Fruit fly (Drosophila melanogaster) whole organism, embryonic: ENCODE measurements around the gene Or92a.

ENCODE experiments used
- B-H2 ChIP-seq: fragments of 200-800 bp; sonication (Bioruptor generic); optimal IDR thresholded peaks from 2 replicates; lab custom pipeline; 2018; ENCODE audit warnings: missing biosample characterization, mild to moderate bottlenecking, missing genetic modification characterization
- BEAF-32 ChIP-seq: fragments of 200-800 bp; sonication (Bioruptor generic); optimal IDR thresholded peaks from 3 replicates; lab custom pipeline; 2017; ENCODE audit warnings: missing biosample characterization, missing genetic modification characterization, mild to moderate bottlenecking, moderate library complexity, missing genetic modification reagents
- CG10147 ChIP-seq: fragments of 200-800 bp; sonication (Bioruptor generic); optimal IDR thresholded peaks from 2 replicates; lab custom pipeline; 2019; ENCODE audit warnings: missing biosample characterization, mild to moderate bottlenecking, missing genetic modification characterization, moderate library complexity
- CG10209 ChIP-seq: fragments of 200-800 bp; sonication (Bioruptor generic); optimal IDR thresholded peaks from 3 replicates; lab custom pipeline; 2017; ENCODE audit warnings: missing biosample characterization, mild to moderate bottlenecking, missing genetic modification characterization, missing genetic modification reagents
- CG10654 ChIP-seq: fragments of 200-800 bp; sonication (Bioruptor generic); optimal IDR thresholded peaks from 2 replicates; lab custom pipeline; 2016; ENCODE audit warnings: missing biosample characterization, missing genetic modification characterization
- CG10979 ChIP-seq: fragments of 200-800 bp; sonication (Bioruptor generic); optimal IDR thresholded peaks from 2 replicates; lab custom pipeline; 2018; ENCODE audit warnings: missing biosample characterization, mild to moderate bottlenecking, missing genetic modification characterization, moderate library complexity
- CG14441 ChIP-seq: fragments of 200-800 bp; sonication (Bioruptor generic); IDR thresholded peaks from 2 replicates; pipeline ENCODE4 v1.3.6; 2022; ENCODE audit warnings: missing biosample characterization, missing genetic modification characterization
- CG14667 ChIP-seq: fragments of 200-800 bp; sonication (Bioruptor generic); IDR thresholded peaks from 2 replicates; pipeline ENCODE4 v1.3.6; 2022; ENCODE audit warnings: missing biosample characterization, missing genetic modification characterization
- CG14965 ChIP-seq: fragments of 200-800 bp; sonication (Bioruptor generic); optimal IDR thresholded peaks from 2 replicates; lab custom pipeline; 2016; ENCODE audit warnings: missing biosample characterization, missing genetic modification characterization, borderline replicate concordance
- CG1529 ChIP-seq: fragments of 200-800 bp; sonication (Bioruptor generic); optimal IDR thresholded peaks from 3 replicates; lab custom pipeline; 2018; ENCODE audit warnings: missing biosample characterization, missing genetic modification characterization
- CG16815 ChIP-seq: fragments of 200-800 bp; sonication (Bioruptor generic); optimal IDR thresholded peaks from 3 replicates; lab custom pipeline; 2017; ENCODE audit warnings: missing biosample characterization, mild to moderate bottlenecking, missing genetic modification characterization
- CG33213 ChIP-seq: fragments of 200-800 bp; sonication (Bioruptor generic); optimal IDR thresholded peaks from 3 replicates; lab custom pipeline; 2016; ENCODE audit warnings: missing biosample characterization, missing genetic modification characterization
- CG3847 ChIP-seq: fragments of 200-800 bp; sonication (Bioruptor generic); IDR thresholded peaks from 2 replicates; pipeline ENCODE4 v1.3.6; 2022; ENCODE audit warnings: missing biosample characterization, missing genetic modification characterization
- CG4360 ChIP-seq: fragments of 200-800 bp; sonication (Bioruptor generic); IDR thresholded peaks from 2 replicates; pipeline ENCODE4 v1.3.6; 2022; ENCODE audit warnings: missing biosample characterization, missing genetic modification characterization
- CG6689 ChIP-seq: fragments of 200-800 bp; sonication (Bioruptor generic); IDR thresholded peaks from 2 replicates; pipeline ENCODE4 v1.3.6; 2022; ENCODE audit warnings: missing biosample characterization, missing genetic modification characterization
- CG7745 ChIP-seq: fragments of 200-800 bp; sonication (Bioruptor generic); optimal IDR thresholded peaks from 2 replicates; lab custom pipeline; 2018; ENCODE audit warnings: missing biosample characterization, mild to moderate bottlenecking, missing genetic modification characterization, moderate library complexity
- CG9817 ChIP-seq: fragments of 200-800 bp; sonication (Bioruptor generic); optimal IDR thresholded peaks from 2 replicates; lab custom pipeline; 2018; ENCODE audit warnings: missing biosample characterization, mild to moderate bottlenecking, missing genetic modification characterization, moderate library complexity
- CkIIα-i1 ChIP-seq: fragments of 200-800 bp; sonication (Bioruptor generic); IDR thresholded peaks from 2 replicates; pipeline ENCODE4 v1.3.6; 2022; ENCODE audit warnings: missing biosample characterization, missing genetic modification characterization
- Dfd ChIP-seq, 2 experiments: fragments of >200 bp; optimal IDR thresholded peaks; 2 replicates each; lab custom pipeline; 2017; ENCODE audit warnings: missing biosample characterization in 2 of 2, missing genetic modification characterization in 2 of 2
- Ets65A ChIP-seq: fragments of 200-800 bp; sonication (Bioruptor generic); peaks from one replicate; lab custom pipeline; 2016; ENCODE audit warnings: missing biosample characterization, missing genetic modification characterization
- HLH54F ChIP-seq: fragments of 200-800 bp; sonication (Bioruptor generic); optimal IDR thresholded peaks from 3 replicates; lab custom pipeline; 2016; ENCODE audit warnings: missing biosample characterization, missing genetic modification characterization
- Lim3 ChIP-seq: fragments of 200-800 bp; sonication (Bioruptor generic); IDR thresholded peaks from 2 replicates; pipeline ENCODE4 v1.3.6; 2022; ENCODE audit warnings: missing biosample characterization, missing genetic modification characterization
- MBD-R2 ChIP-seq: fragments of 200-800 bp; sonication (Bioruptor generic); IDR thresholded peaks from 2 replicates; pipeline ENCODE4 v1.3.6; 2022; ENCODE audit warnings: missing biosample characterization, missing genetic modification characterization
- MTF-1 ChIP-seq: fragments of 200-800 bp; sonication (Bioruptor generic); optimal IDR thresholded peaks from 2 replicates; lab custom pipeline; 2018; ENCODE audit warnings: missing biosample characterization, mild to moderate bottlenecking, missing genetic modification characterization, borderline replicate concordance
- Nf-YC ChIP-seq: fragments of 200-800 bp; optimal IDR thresholded peaks from 3 replicates; lab custom pipeline; 2019; ENCODE audit warnings: missing biosample characterization, mild to moderate bottlenecking, missing genetic modification characterization, moderate library complexity
- NfI ChIP-seq: fragments of 200-800 bp; sonication (Bioruptor generic); optimal IDR thresholded peaks from 3 replicates; lab custom pipeline; 2018; ENCODE audit warnings: missing biosample characterization, mild to moderate bottlenecking, missing genetic modification characterization, moderate library complexity
- Poxn ChIP-seq: fragments of 200-800 bp; sonication (Bioruptor generic); IDR thresholded peaks from 2 replicates; pipeline ENCODE4 v1.3.6; 2022; ENCODE audit warnings: missing biosample characterization, missing genetic modification characterization
- Side ChIP-seq: fragments of 200-800 bp; sonication (Bioruptor generic); optimal IDR thresholded peaks from 2 replicates; lab custom pipeline; 2016; ENCODE audit warnings: missing biosample characterization, missing genetic modification characterization
- YL-1 ChIP-seq: fragments of 200-800 bp; sonication (Bioruptor generic); optimal IDR thresholded peaks from 3 replicates; lab custom pipeline; 2017; ENCODE audit warnings: missing biosample characterization, mild to moderate bottlenecking, missing genetic modification characterization
- ab ChIP-seq: fragments of 200-800 bp; sonication (Bioruptor generic); optimal IDR thresholded peaks from 2 replicates; lab custom pipeline; 2016; ENCODE audit warnings: missing biosample characterization, missing genetic modification characterization
- caup ChIP-seq: fragments of 200-800 bp; sonication (Bioruptor generic); optimal IDR thresholded peaks from 3 replicates; lab custom pipeline; 2017; ENCODE audit warnings: missing biosample characterization, mild to moderate bottlenecking, missing genetic modification characterization, moderate library complexity; ENCODE audit not compliant: severe bottlenecking
- chinmo ChIP-seq: fragments of 200-800 bp; sonication (Bioruptor generic); IDR thresholded peaks from 4 replicates; pipeline ENCODE4 v1.3.6; 2022; ENCODE audit warnings: missing biosample characterization, missing genetic modification characterization; ENCODE audit not compliant: partially characterized antibody
- crol ChIP-seq: fragments of 200-800 bp; sonication (Bioruptor generic); IDR thresholded peaks from 2 replicates; pipeline ENCODE4 v1.3.6; 2022; ENCODE audit warnings: missing biosample characterization, missing genetic modification characterization
- dati ChIP-seq: fragments of 200-800 bp; sonication (Bioruptor generic); IDR thresholded peaks from 2 replicates; pipeline ENCODE4 v1.3.6; 2022; ENCODE audit warnings: missing biosample characterization, missing genetic modification characterization
- dmrt99B ChIP-seq: fragments of 200-800 bp; sonication (Bioruptor generic); optimal IDR thresholded peaks from 2 replicates; lab custom pipeline; 2018; ENCODE audit warnings: missing biosample characterization, mild to moderate bottlenecking, missing genetic modification characterization, moderate library complexity
- eve ChIP-seq, 2 experiments: fragments of >200 bp; optimal IDR thresholded peaks; 2 replicates each; lab custom pipeline; 2017; ENCODE audit warnings: missing biosample characterization in 2 of 2, missing genetic modification characterization in 2 of 2
- fd64A ChIP-seq: fragments of 200-800 bp; sonication (Bioruptor generic); optimal IDR thresholded peaks from 3 replicates; lab custom pipeline; 2018; ENCODE audit warnings: missing biosample characterization, mild to moderate bottlenecking, missing genetic modification characterization
- her ChIP-seq: fragments of 200-800 bp; sonication (Bioruptor generic); optimal IDR thresholded peaks from 2 replicates; lab custom pipeline; 2016; ENCODE audit warnings: missing biosample characterization, missing genetic modification characterization
- ind ChIP-seq: fragments of 200-800 bp; sonication (Bioruptor generic); optimal IDR thresholded peaks from 3 replicates; lab custom pipeline; 2016; ENCODE audit warnings: missing biosample characterization, missing genetic modification characterization
- lbe ChIP-seq: fragments of 200-800 bp; sonication (Bioruptor generic); optimal IDR thresholded peaks from 2 replicates; lab custom pipeline; 2016; ENCODE audit warnings: missing biosample characterization, mild to moderate bottlenecking, missing genetic modification characterization
- pb ChIP-seq: fragments of 200-800 bp; sonication (Bioruptor generic); optimal IDR thresholded peaks from 3 replicates; lab custom pipeline; 2016; ENCODE audit warnings: missing biosample characterization, missing genetic modification characterization
- psq ChIP-seq: fragments of 200-800 bp; sonication (Bioruptor generic); optimal IDR thresholded peaks from 2 replicates; lab custom pipeline; 2017; ENCODE audit warnings: missing biosample characterization, missing genetic modification characterization
- row ChIP-seq: fragments of 200-800 bp; sonication (Bioruptor generic); IDR thresholded peaks from 3 replicates; pipeline ENCODE4 v1.3.6; 2022; ENCODE audit warnings: missing biosample characterization, missing genetic modification characterization
- schlank ChIP-seq: fragments of 200-800 bp; sonication (Bioruptor generic); optimal IDR thresholded peaks from 2 replicates; lab custom pipeline; 2018; ENCODE audit warnings: missing biosample characterization, mild to moderate bottlenecking, missing genetic modification characterization
- sr ChIP-seq: fragments of 200-800 bp; sonication (Bioruptor generic); IDR thresholded peaks from 3 replicates; pipeline ENCODE4 v1.3.6; 2022; ENCODE audit warnings: missing biosample characterization, missing genetic modification characterization
- sug ChIP-seq: fragments of 200-800 bp; optimal IDR thresholded peaks from 2 replicates; lab custom pipeline; 2019; ENCODE audit warnings: missing biosample characterization, mild to moderate bottlenecking, missing genetic modification characterization, moderate library complexity
- ttk ChIP-seq: fragments of 200-800 bp; sonication (Bioruptor generic); IDR thresholded peaks from 2 replicates; pipeline ENCODE4 v2.1.2; 2022; ENCODE audit warnings: missing biosample characterization, missing genetic modification characterization
- twi ChIP-seq: fragments of 200-800 bp; optimal IDR thresholded peaks from 2 replicates; lab custom pipeline; 2019; ENCODE audit warnings: missing biosample characterization, mild to moderate bottlenecking, missing genetic modification characterization, moderate library complexity
- vfl ChIP-seq: fragments of 200-800 bp; sonication (Bioruptor generic); optimal IDR thresholded peaks from 2 replicates; lab custom pipeline; 2016; ENCODE audit warnings: missing biosample characterization, missing genetic modification characterization

The Or92a gene

dm6 chr3R:20549855-20550603 is 45.4 kb downstream of the Or92a start (continued):
- TF ChIP-seq ab (peak; percentile 42), lbe (GFP tag; lab: Kevin White, UChicago) (peak; percentile 63), CG9817 (tag; lab: Kevin White, UChicago) (peak; percentile 88), HLH54F (GFP tag; lab: Kevin White, UChicago) (peak; percentile 43), CG10209 (GFP tag; lab: Kevin White, UChicago) (peak; percentile 86), Lim3 (GFP tag; lab: Robert Waterston, UW) (no peak; the same call in 1 of the 2 replicates), MTF-1 (GFP tag; lab: Kevin White, UChicago) (peak; percentile 43), ttk (GFP tag; lab: Robert Waterston, UW) (peak; percentile 77), row (GFP tag; lab: Robert Waterston, UW) (peak; percentile 97), CG14965 (GFP tag; lab: Kevin White, UChicago) (no peak), CG6689 (GFP tag; lab: Robert Waterston, UW) (peak; percentile 89), crol (GFP tag; lab: Robert Waterston, UW) (peak; percentile 95), caup (GFP tag; lab: Kevin White, UChicago) (peak; percentile 86), Dfd (GFP tag; optimal IDR thresholded peaks at IDR 0.05; lab: Kevin White, UChicago) (no peak), CG3847 (GFP tag; lab: Robert Waterston, UW) (peak; percentile 81), CG10979 (tag; lab: Kevin White, UChicago) (peak; percentile 92), MBD-R2 (peak; percentile 62), Side (no peak), BEAF-32 (GFP tag; lab: Kevin White, UChicago) (no peak), her (GFP tag; lab: Kevin White, UChicago) (no peak), YL-1 (GFP tag; lab: Kevin White, UChicago) (no peak), eve (GFP tag; optimal IDR thresholded peaks at IDR 0.05; lab: Kevin White, UChicago) (peak in 1 of 2 experiments; percentile 94), Poxn (GFP tag; lab: Robert Waterston, UW) (0 out of 2 replicates have a peak, but pooled peaks have one; percentile 39), CkIIα-i1 (GFP tag; lab: Robert Waterston, UW) (no peak), CG10654 (GFP tag; lab: Kevin White, UChicago) (peak; percentile 84), dmrt99B (tag; lab: Kevin White, UChicago) (peak; percentile 90), CG1529 (GFP tag; lab: Kevin White, UChicago) (peak; percentile 77), CG16815 (GFP tag; lab: Kevin White, UChicago) (peak; percentile 87), CG10147 (GFP tag; lab: Kevin White, UChicago) (peak; percentile 84), NfI (peak; percentile 88), CG33213 (GFP tag; lab: Kevin White, UChicago) (no peak), ind (GFP tag; lab: Kevin White, UChicago) (peak; percentile 86), schlank (tag; lab: Kevin White, UChicago) (peak; percentile 49), Nf-YC (peak; percentile 65), dati (peak; percentile 62; the same call in 1 of the 2 replicates), sr (0 out of 3 replicates have a peak, but pooled peaks have one; percentile 10), fd64A (no peak), Ets65A (GFP tag; lab: Kevin White, UChicago) (peak; percentile 95), B-H2 (peak; percentile 74), CG14667 (GFP tag; lab: Robert Waterston, UW) (peak; percentile 87), pb (no peak), vfl (GFP tag; lab: Kevin White, UChicago) (peak; percentile 21), psq (peak; percentile 69), CG7745 (tag; lab: Kevin White, UChicago) (no peak), chinmo (GFP tag; lab: Robert Waterston, UW) (peak; percentile 59; the same call in 3 of the 4 replicates), CG4360 (GFP tag; lab: Robert Waterston, UW) (peak; percentile 85), CG14441 (peak; percentile 80), twi (peak; percentile 99), sug (tag; lab: Kevin White, UChicago) (peak; percentile 87)
